Worm (Caenorhabditis elegans) whole organism, L3 larva: ENCODE measurements around the gene C06E2.5.

ENCODE experiments used
- fkh-10 ChIP-seq: sonication (generic microtip); optimal IDR thresholded peaks from 2 replicates; lab custom pipeline; 2017; ENCODE audit warnings: missing biosample characterization, missing genetic modification reagents, missing genetic modification characterization
- nhr-237 ChIP-seq: fragments of 150-350 bp; optimal IDR thresholded peaks from 2 replicates; lab custom pipeline; 2014; ENCODE audit warnings: missing biosample characterization, missing genetic modification characterization

ce11 chrX:8831162-8831561 lies 26.6 kb downstream of the C06E2.5 start, which contains the start of gene C28G1.6:
- TF ChIP-seq nhr-237 (tag; lab: Kevin White, UChicago) (no peak), fkh-10 (GFP tag; lab: Kevin White, UChicago) (no peak)
